ENCODE assay signal across 6 worm cellular contexts in genomic region chrX:4784776-4785175, ce11.
A peak's percentile ranks its signal among the peaks of the same experiment; 100 is the strongest.
TF ChIP-seq lines count a peak whose summit lies in the region.

No protein-coding gene starts in this region.

TF ChIP-seq in whole organism, L1 larva, 84 proteins besides CTCF, POLR2A, EP300 and RAD21:
- TF ChIP-seq lin-14 (GFP tag; optimal IDR thresholded peaks at IDR 0.05; lab: Kevin White, UChicago) (peak; percentile 61), nhr-28 (tag; optimal IDR thresholded peaks at IDR 0.05; lab: Kevin White, UChicago) (no peak)

TF ChIP-seq in whole organism, L2 larva, 48 proteins besides CTCF, POLR2A, EP300 and RAD21:
- TF ChIP-seq aly-2 (tag; optimal IDR thresholded peaks at IDR 0.05; lab: Kevin White, UChicago) (no peak), unc-55 (GFP tag; optimal IDR thresholded peaks at IDR 0.05; lab: Kevin White, UChicago) (peak; percentile 23)

TF ChIP-seq in whole organism, L3 larva, 47 proteins besides CTCF, POLR2A, EP300 and RAD21:
- TF ChIP-seq ceh-82 (tag; optimal IDR thresholded peaks at IDR 0.05; lab: Kevin White, UChicago), result no peak
- peak; percentile 33 for TF ChIP-seq lin-39 (tag; optimal IDR thresholded peaks at IDR 0.05; lab: Kevin White, UChicago)
- TF ChIP-seq ztf-11 (tag; optimal IDR thresholded peaks at IDR 0.05; lab: Kevin White, UChicago), result no peak
- peak; percentile 0 for TF ChIP-seq nfya-1 (tag; optimal IDR thresholded peaks at IDR 0.05; lab: Kevin White, UChicago; ENCODE audit: insufficient read depth)
TF ChIP-seq in whole organism, L3 larva: peak in this region for 2.

TF ChIP-seq in whole organism, L4 larva, 104 proteins besides CTCF, POLR2A, EP300 and RAD21:
- TF ChIP-seq daf-16 (GFP tag; optimal IDR thresholded peaks at IDR 0.05; lab: Kevin White, UChicago) (peak in 1 of 2 experiments; percentile 53), daf-16 (tag; optimal IDR thresholded peaks at IDR 0.05; lab: Kevin White, UChicago) (no peak), egl-43 (GFP tag; IDR thresholded peaks at IDR 0.05; lab: Robert Waterston, UW) (no peak), unc-62 (GFP tag; optimal IDR thresholded peaks at IDR 0.05 in 1 of 2; lab: Kevin White, UChicago) (peak in 1 of 2 experiments; percentile 97), unc-62 (tag; optimal IDR thresholded peaks at IDR 0.05; lab: Kevin White, UChicago) (no peak), nhr-11 (tag; optimal IDR thresholded peaks at IDR 0.05; lab: Kevin White, UChicago) (peak; percentile 18)

TF ChIP-seq in whole organism, late embryonic, 69 proteins besides CTCF, POLR2A, EP300 and RAD21:
- TF ChIP-seq C08G9.2 (tag; optimal IDR thresholded peaks at IDR 0.05; lab: Kevin White, UChicago) (no peak), elt-4 (tag; optimal IDR thresholded peaks at IDR 0.05; lab: Kevin White, UChicago) (no peak), C38D4.7 (GFP tag; optimal IDR thresholded peaks at IDR 0.05; lab: Kevin White, UChicago) (no peak), sox-2 (GFP tag; IDR thresholded peaks at IDR 0.05; lab: Robert Waterston, UW) (no peak), lim-6 (tag; optimal IDR thresholded peaks at IDR 0.05; lab: Kevin White, UChicago) (no peak), elt-2 (tag; optimal IDR thresholded peaks at IDR 0.05; lab: Kevin White, UChicago) (no peak), unc-55 (GFP tag; optimal IDR thresholded peaks at IDR 0.05; lab: Kevin White, UChicago) (peak; percentile 47)
TF ChIP-seq in whole organism, late embryonic: peak in this region for 1.

TF ChIP-seq in whole organism, mixed stage, embryonic, 35 proteins besides CTCF, POLR2A, EP300 and RAD21:
- TF ChIP-seq snpc-4 (tag; optimal IDR thresholded peaks at IDR 0.05; lab: Kevin White, UChicago), result no peak
- TF ChIP-seq hlh-1 (tag; optimal IDR thresholded peaks at IDR 0.05; lab: Kevin White, UChicago), result peak; percentile 90
- peak; percentile 70 for TF ChIP-seq unc-62 (GFP tag; optimal IDR thresholded peaks at IDR 0.05; lab: Kevin White, UChicago)

Comparison
In these comparisons a context has a peak if more than half of its experiments do, and no peak if none do; other contexts are left out.
1. Of the 29 proteins assayed by ChIP-seq in both whole organism, L4 larva and whole organism, L1 larva: peak only in whole organism, L4 larva: nhr-11; only in whole organism, L1 larva: none; in both: none; in neither: 27; mixed calls (peak in some experiments, not most) for 1.